Worm (Caenorhabditis elegans) whole organism, early embryonic: ENCODE data around the gene dct-19.

Source experiments
- ama-1 ChIP-seq: fragments of 150-350 bp; optimal IDR thresholded peaks from 2 replicates; lab custom pipeline; 2014
- ceh-36 ChIP-seq: sonication (generic microtip); optimal IDR thresholded peaks from 2 replicates; lab custom pipeline; 2016; ENCODE audit warnings: missing genetic modification characterization, inconsistent platforms, missing compliant biosample characterization
- hnd-1 ChIP-seq: sonication (generic microtip); optimal IDR thresholded peaks from 2 replicates; lab custom pipeline; 2016; ENCODE audit warnings: missing genetic modification characterization, missing compliant biosample characterization
- scrt-1 ChIP-seq: fragments of 200-800 bp; sonication (Bioruptor generic); IDR thresholded peaks from 2 replicates; pipeline ENCODE4 v1.3.6; 2022; ENCODE audit warnings: missing genetic modification characterization, missing compliant biosample characterization

DNA sequence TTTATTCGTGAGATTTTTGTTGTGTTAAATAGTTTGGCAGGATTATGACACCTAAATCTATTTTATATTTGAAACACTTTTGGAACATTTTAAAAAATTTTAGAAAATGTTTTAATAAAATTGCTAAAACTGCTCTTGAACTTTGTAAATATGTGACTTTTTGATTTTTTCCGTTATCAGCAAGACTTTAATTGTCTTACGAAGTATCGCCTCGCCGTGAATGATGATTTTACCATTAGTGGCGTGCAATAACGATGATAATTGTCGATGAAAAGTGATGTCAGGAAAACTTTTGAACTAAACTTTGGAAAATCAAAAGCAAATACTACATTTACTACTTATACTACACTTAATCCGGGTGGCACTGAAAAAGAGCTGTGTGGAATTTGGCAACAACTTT is 22.2 kb upstream of the dct-19 start:
- TF ChIP-seq hnd-1 (no peak), ama-1 (lab: Kevin White, UChicago) (no peak), ceh-36 (tag; lab: Kevin White, UChicago) (no peak), scrt-1 (GFP tag; lab: Robert Waterston, UW) (no peak)
